Worm (Caenorhabditis elegans) whole organism, L4 larva: ENCODE data around the gene inx-7.

Experiments used
- F37D6.2 ChIP-seq: sonication (generic microtip); optimal IDR thresholded peaks from 2 replicates; lab custom pipeline; 2016; ENCODE audit warnings: mild to moderate bottlenecking, missing genetic modification characterization, missing compliant biosample characterization
- F49E8.2 ChIP-seq: sonication (generic microtip); optimal IDR thresholded peaks from 2 replicates; lab custom pipeline; 2016; ENCODE audit warnings: missing compliant biosample characterization, mild to moderate bottlenecking, missing genetic modification characterization, borderline replicate concordance
- R02D3.7 ChIP-seq: fragments of 150-350 bp; sonication (generic microtip); optimal IDR thresholded peaks from 3 replicates; lab custom pipeline; 2014; ENCODE audit warnings: missing biosample characterization, missing genetic modification characterization
- Y48G9A.11 ChIP-seq: fragments of 200-800 bp; sonication (Bioruptor generic); IDR thresholded peaks from 2 replicates; pipeline ENCODE4 v1.3.6; 2022; ENCODE audit warnings: missing genetic modification reagents, missing genetic modification characterization, missing compliant biosample characterization
- Y5F2A.4 ChIP-seq: fragments of 200-800 bp; sonication (Bioruptor generic); optimal IDR thresholded peaks from 2 replicates; lab custom pipeline; 2018; ENCODE audit warnings: mild to moderate bottlenecking, missing genetic modification characterization, missing compliant biosample characterization
- aha-1 ChIP-seq: fragments of 150-350 bp; peaks from one replicate; lab custom pipeline; 2014; ENCODE audit warnings: missing biosample characterization, missing genetic modification characterization
- aly-2 ChIP-seq: sonication (generic microtip); optimal IDR thresholded peaks from 2 replicates; lab custom pipeline; 2018; ENCODE audit warnings: missing biosample characterization, missing genetic modification characterization
- ama-1 ChIP-seq: fragments of 150-350 bp; optimal IDR thresholded peaks from 2 replicates; lab custom pipeline; 2014; ENCODE audit warnings: inconsistent platforms, mixed read lengths
- ceh-44 ChIP-seq: fragments of 200-800 bp; sonication (Bioruptor generic); IDR thresholded peaks from 2 replicates; pipeline ENCODE4 v1.3.6; 2022; ENCODE audit warnings: missing genetic modification reagents, missing genetic modification characterization, missing compliant biosample characterization
- ceh-62 ChIP-seq: sonication (generic microtip); optimal IDR thresholded peaks from 2 replicates; lab custom pipeline; 2017; ENCODE audit warnings: missing biosample characterization, missing genetic modification characterization
- ces-1 ChIP-seq: fragments of 150-350 bp; sonication (generic microtip); optimal IDR thresholded peaks from 4 replicates; lab custom pipeline; 2014; ENCODE audit warnings: missing biosample characterization, missing genetic modification reagents, missing genetic modification characterization
- cey-2 ChIP-seq: sonication (generic microtip); optimal IDR thresholded peaks from 3 replicates; lab custom pipeline; 2017; ENCODE audit warnings: missing genetic modification characterization, mild to moderate bottlenecking, missing compliant biosample characterization, antibody characterized with exemption, borderline replicate concordance; ENCODE audit not compliant: insufficient read depth
- ctbp-1 ChIP-seq: fragments of 200-800 bp; sonication (Bioruptor generic); IDR thresholded peaks from 2 replicates; pipeline ENCODE4 v1.3.6; 2022; ENCODE audit warnings: missing genetic modification reagents, missing genetic modification characterization, missing compliant biosample characterization
- daf-16 ChIP-seq, 3 experiments: sonication (generic microtip); optimal IDR thresholded peaks; 2 replicates each; lab custom pipeline; 2016 to 2017; ENCODE audit warnings: missing genetic modification characterization in 3 of 3, missing genetic modification reagents in 3 of 3, mild to moderate bottlenecking in 2 of 3, missing compliant biosample characterization in 2 of 3, missing biosample characterization in 1 of 3, moderate library complexity in 1 of 3
- daf-8 ChIP-seq: fragments of 200-800 bp; sonication (Bioruptor generic); IDR thresholded peaks from 2 replicates; pipeline ENCODE4 v1.3.6; 2022; ENCODE audit warnings: missing genetic modification characterization, missing compliant biosample characterization
- dmd-6 ChIP-seq: fragments of 200-800 bp; sonication (Bioruptor generic); IDR thresholded peaks from 2 replicates; pipeline ENCODE4 v1.3.6; 2022; ENCODE audit warnings: missing genetic modification reagents, missing genetic modification characterization, missing compliant biosample characterization
- dmd-8 ChIP-seq: fragments of 200-800 bp; sonication (Bioruptor generic); IDR thresholded peaks from 2 replicates; pipeline ENCODE4 v1.3.6; 2022; ENCODE audit warnings: missing genetic modification characterization, missing compliant biosample characterization
- dmd-9 ChIP-seq: fragments of 200-800 bp; sonication (Bioruptor generic); IDR thresholded peaks from 2 replicates; pipeline ENCODE4 v1.3.6; 2022; ENCODE audit warnings: missing genetic modification reagents, missing genetic modification characterization, missing compliant biosample characterization
- duxl-1 ChIP-seq: sonication (generic microtip); optimal IDR thresholded peaks from 2 replicates; lab custom pipeline; 2016; ENCODE audit warnings: mild to moderate bottlenecking, missing genetic modification characterization, moderate library complexity, missing compliant biosample characterization; ENCODE audit not compliant: poor library complexity
- dve-1 ChIP-seq: sonication (generic microtip); optimal IDR thresholded peaks from 2 replicates; lab custom pipeline; 2017; ENCODE audit warnings: antibody characterized with exemption, mild to moderate bottlenecking, missing genetic modification characterization, missing compliant biosample characterization; ENCODE audit not compliant: insufficient read depth
- egl-27 ChIP-seq: sonication (generic microtip); optimal IDR thresholded peaks from 3 replicates; lab custom pipeline; 2017; ENCODE audit warnings: missing biosample characterization, missing genetic modification reagents, missing genetic modification characterization
- fos-1 ChIP-seq: fragments of 150-350 bp; optimal IDR thresholded peaks from 2 replicates; lab custom pipeline; 2014; ENCODE audit warnings: missing biosample characterization, missing genetic modification characterization
- hlh-11 ChIP-seq: fragments of 200-800 bp; sonication (Bioruptor generic); optimal IDR thresholded peaks from 2 replicates; lab custom pipeline; 2018; ENCODE audit warnings: mild to moderate bottlenecking, missing genetic modification characterization, missing compliant biosample characterization
- lin-13 ChIP-seq: fragments of 150-350 bp; optimal IDR thresholded peaks from 2 replicates; lab custom pipeline; 2014; ENCODE audit warnings: missing biosample characterization, missing genetic modification reagents, missing genetic modification characterization
- lsy-2 ChIP-seq, 2 experiments: fragments of 150-350 bp in 1 of 2; sonication (generic microtip) in 1 of 2; optimal IDR thresholded peaks; 2 replicates each; lab custom pipeline; 2014 to 2017; ENCODE audit warnings: missing biosample characterization in 2 of 2, missing genetic modification characterization in 2 of 2
- mep-1 ChIP-seq: fragments of 150-350 bp; sonication (generic microtip); optimal IDR thresholded peaks from 3 replicates; lab custom pipeline; 2014; ENCODE audit warnings: missing biosample characterization, missing genetic modification characterization
- mes-2 ChIP-seq: sonication (generic microtip); optimal IDR thresholded peaks from 2 replicates; lab custom pipeline; 2016; ENCODE audit warnings: missing genotype, mild to moderate bottlenecking, missing genetic modification characterization, missing compliant biosample characterization; ENCODE audit not compliant: poor library complexity, severe bottlenecking
- mxl-3 ChIP-seq: fragments of 200-800 bp; sonication (Bioruptor generic); optimal IDR thresholded peaks from 2 replicates; lab custom pipeline; 2018; ENCODE audit warnings: mild to moderate bottlenecking, missing genetic modification characterization, missing compliant biosample characterization
- nhr-11 ChIP-seq: fragments of 150-350 bp; optimal IDR thresholded peaks from 2 replicates; lab custom pipeline; 2014; ENCODE audit warnings: missing biosample characterization, missing genetic modification characterization
- nhr-28 ChIP-seq: fragments of 150-350 bp; optimal IDR thresholded peaks from 2 replicates; lab custom pipeline; 2014; ENCODE audit warnings: missing biosample characterization, missing genetic modification characterization
- nhr-41 ChIP-seq: fragments of 200-800 bp; sonication (Bioruptor generic); IDR thresholded peaks from 2 replicates; pipeline ENCODE4 v1.3.6; 2022; ENCODE audit warnings: missing genetic modification reagents, missing genetic modification characterization, missing compliant biosample characterization
- nhr-42 ChIP-seq: fragments of 200-800 bp; sonication (Bioruptor generic); IDR thresholded peaks from 2 replicates; pipeline ENCODE4 v1.3.6; 2022; ENCODE audit warnings: missing genetic modification characterization, missing compliant biosample characterization
- nhr-48 ChIP-seq: sonication (generic microtip); optimal IDR thresholded peaks from 2 replicates; lab custom pipeline; 2016; ENCODE audit warnings: mild to moderate bottlenecking, missing genetic modification characterization, missing compliant biosample characterization
- nhr-77 ChIP-seq: fragments of 150-350 bp; optimal IDR thresholded peaks from 2 replicates; lab custom pipeline; 2014; ENCODE audit warnings: missing biosample characterization, missing genetic modification characterization
- pha-4 ChIP-seq, 2 experiments: fragments of 150-350 bp in 1 of 2; fragments of 200-800 bp in 1 of 2; sonication (Bioruptor generic) in 1 of 2; IDR thresholded peaks in 1 of 2; optimal IDR thresholded peaks in 1 of 2; 2 replicates each; pipeline versions ENCODE4 v1.3.6 to Lab custom; 2014 to 2022; ENCODE audit warnings: missing genetic modification characterization in 2 of 2, missing genetic modification reagents in 2 of 2, missing biosample characterization in 1 of 2, missing compliant biosample characterization in 1 of 2
- rbr-2 ChIP-seq: sonication (generic microtip); optimal IDR thresholded peaks from 2 replicates; lab custom pipeline; 2016; ENCODE audit warnings: missing genotype, missing genetic modification characterization, missing compliant biosample characterization
- saeg-2 ChIP-seq: fragments of 200-800 bp; sonication (Bioruptor generic); IDR thresholded peaks from 2 replicates; pipeline ENCODE4 v1.3.6; 2022; ENCODE audit warnings: missing genetic modification reagents, missing genetic modification characterization, missing compliant biosample characterization
- skn-1 ChIP-seq: fragments of 150-350 bp; optimal IDR thresholded peaks from 2 replicates; lab custom pipeline; 2014; ENCODE audit warnings: missing biosample characterization, missing genetic modification characterization
- snpc-1.2 ChIP-seq: fragments of 200-800 bp; sonication (Bioruptor generic); IDR thresholded peaks from 2 replicates; pipeline ENCODE4 v1.3.6; 2022; ENCODE audit warnings: missing genetic modification reagents, missing genetic modification characterization, missing compliant biosample characterization
- snpc-4 ChIP-seq: fragments of 150-350 bp; optimal IDR thresholded peaks from 2 replicates; lab custom pipeline; 2014; ENCODE audit warnings: missing biosample characterization, missing genetic modification characterization
- spr-3 ChIP-seq: fragments of 200-800 bp; sonication (Bioruptor generic); optimal IDR thresholded peaks from 2 replicates; lab custom pipeline; 2018; ENCODE audit warnings: mild to moderate bottlenecking, missing genetic modification characterization, missing compliant biosample characterization
- tag-97 ChIP-seq: fragments of 200-800 bp; sonication (Bioruptor generic); IDR thresholded peaks from 2 replicates; pipeline ENCODE4 v1.3.6; 2022; ENCODE audit warnings: missing genetic modification characterization, missing compliant biosample characterization
- tra-1 ChIP-seq: fragments of 200-800 bp; sonication (Bioruptor generic); IDR thresholded peaks from 2 replicates; pipeline ENCODE4 v1.3.6; 2022; ENCODE audit warnings: missing genetic modification reagents, missing genetic modification characterization, missing compliant biosample characterization
- zip-2 ChIP-seq: fragments of 150-350 bp; optimal IDR thresholded peaks from 2 replicates; lab custom pipeline; 2014; ENCODE audit warnings: missing biosample characterization, missing genetic modification characterization

The inx-7 gene

ce11 chrIV:5939908-5940307, 6.5 kb downstream of the inx-7 start:
- peak; percentile 37 for TF ChIP-seq snpc-1.2
- no peak for TF ChIP-seq R02D3.7 (tag; lab: Kevin White, UChicago)
- no peak for TF ChIP-seq F49E8.2
- TF ChIP-seq dmd-8 (GFP tag; lab: Robert Waterston, UW): no peak
- no peak for TF ChIP-seq nhr-41 (GFP tag; lab: Robert Waterston, UW)
- TF ChIP-seq lsy-2 (tag; optimal IDR thresholded peaks at IDR 0.05; lab: Kevin White, UChicago): peak in 1 of 2 experiments; percentile 10

DNA sequence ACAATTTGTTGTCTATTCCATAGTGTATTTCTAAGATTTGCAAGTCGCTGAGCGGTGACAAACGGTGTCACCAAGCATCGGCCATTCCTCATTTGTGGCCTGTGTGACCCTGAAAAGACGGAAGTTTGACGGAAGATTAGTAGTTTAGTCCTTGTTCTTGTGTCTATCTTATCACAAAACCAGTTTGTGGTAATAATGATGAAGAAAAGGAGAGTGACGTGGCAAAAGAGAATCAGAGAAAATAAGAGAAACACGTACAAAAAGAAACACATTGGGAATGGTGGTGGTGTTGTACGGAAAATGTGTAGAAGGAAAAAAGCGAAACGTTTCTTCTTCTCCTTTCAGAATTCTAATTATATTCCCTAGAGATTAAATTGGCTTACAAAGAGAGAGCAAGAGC, 7.3 kb downstream of the inx-7 start, which contains the start of gene mcu-1:
TSS of gene mcu-1 (minus strand) at position 109 of the 400 bp plus-strand sequence.
- no peak for TF ChIP-seq snpc-4 (tag; lab: Kevin White, UChicago)
- TF ChIP-seq Y5F2A.4 (GFP tag; lab: Kevin White, UChicago): no peak
- TF ChIP-seq ceh-62 (tag; lab: Kevin White, UChicago): no peak
- TF ChIP-seq tra-1 (GFP tag; lab: Robert Waterston, UW): 0 out of 2 replicates have a peak, but pooled peaks have one; percentile 9
- no peak for TF ChIP-seq egl-27 (tag; lab: Kevin White, UChicago)
- peak; percentile 78 for TF ChIP-seq mxl-3 (GFP tag; lab: Kevin White, UChicago)
- TF ChIP-seq saeg-2 (GFP tag; lab: Robert Waterston, UW): no peak
- TF ChIP-seq spr-3 (GFP tag; lab: Kevin White, UChicago): no peak
- TF ChIP-seq daf-16 (GFP tag; optimal IDR thresholded peaks at IDR 0.05; lab: Kevin White, UChicago): no peak
- no peak for TF ChIP-seq daf-16 (tag; optimal IDR thresholded peaks at IDR 0.05; lab: Kevin White, UChicago)
- TF ChIP-seq dmd-6: 0 out of 2 replicates have a peak, but pooled peaks have one; percentile 18
- no peak for TF ChIP-seq fos-1 (tag; lab: Kevin White, UChicago)
- peak; percentile 69 for TF ChIP-seq nhr-77 (tag; lab: Kevin White, UChicago)
- no peak for TF ChIP-seq ctbp-1 (GFP tag; lab: Robert Waterston, UW)
- peak; percentile 56 for TF ChIP-seq hlh-11 (tag; lab: Kevin White, UChicago)
- TF ChIP-seq tag-97 (GFP tag; lab: Robert Waterston, UW): no peak
- no peak for TF ChIP-seq duxl-1
- peak; percentile 53 for TF ChIP-seq dve-1
- no peak for TF ChIP-seq daf-8 (GFP tag; lab: Robert Waterston, UW)
- no peak for TF ChIP-seq ces-1 (GFP tag; lab: Kevin White, UChicago)
- no peak for TF ChIP-seq dmd-8 (GFP tag; lab: Robert Waterston, UW)
- TF ChIP-seq pha-4 (GFP tag; IDR thresholded peaks at IDR 0.05; lab: Robert Waterston, UW): no peak
- no peak for TF ChIP-seq pha-4 (tag; optimal IDR thresholded peaks at IDR 0.05; lab: Kevin White, UChicago)
- TF ChIP-seq ceh-44 (GFP tag; lab: Robert Waterston, UW): no peak
- peak; percentile 17 for TF ChIP-seq mep-1
- peak; percentile 90 for TF ChIP-seq nhr-28
- TF ChIP-seq aha-1 (tag; lab: Kevin White, UChicago): peak; percentile 83
- no peak for TF ChIP-seq skn-1
- TF ChIP-seq nhr-48 (tag; lab: Kevin White, UChicago): peak; percentile 19
- no peak for TF ChIP-seq F37D6.2 (tag; lab: Kevin White, UChicago)
- TF ChIP-seq lsy-2 (tag; optimal IDR thresholded peaks at IDR 0.05; lab: Kevin White, UChicago): peak in 1 of 2 experiments; percentile 11
- TF ChIP-seq mes-2 (tag; lab: Kevin White, UChicago): peak; percentile 45
- TF ChIP-seq cey-2: no peak
- TF ChIP-seq, all 104 proteins: peak for 12

- TF ChIP-seq nhr-42 (no peak), tra-1 (GFP tag; lab: Robert Waterston, UW) (no peak), dmd-9 (no peak), aly-2 (tag; lab: Kevin White, UChicago) (no peak), nhr-11 (no peak), ama-1 (lab: Kevin White, UChicago) (peak; percentile 3), zip-2 (tag; lab: Kevin White, UChicago) (no peak), aha-1 (tag; lab: Kevin White, UChicago) (peak; percentile 93), Y48G9A.11 (GFP tag; lab: Robert Waterston, UW) (no peak), rbr-2 (no peak), lin-13 (GFP tag; lab: Kevin White, UChicago) (no peak)
- TF ChIP-seq, all 104 proteins: peak for 2
Measured at ce11 chrIV:5937106-5937505, 9.3 kb downstream of the inx-7 start.
